Worm (Caenorhabditis elegans): ENCODE measurements around the gene C26E6.12.

DNA sequence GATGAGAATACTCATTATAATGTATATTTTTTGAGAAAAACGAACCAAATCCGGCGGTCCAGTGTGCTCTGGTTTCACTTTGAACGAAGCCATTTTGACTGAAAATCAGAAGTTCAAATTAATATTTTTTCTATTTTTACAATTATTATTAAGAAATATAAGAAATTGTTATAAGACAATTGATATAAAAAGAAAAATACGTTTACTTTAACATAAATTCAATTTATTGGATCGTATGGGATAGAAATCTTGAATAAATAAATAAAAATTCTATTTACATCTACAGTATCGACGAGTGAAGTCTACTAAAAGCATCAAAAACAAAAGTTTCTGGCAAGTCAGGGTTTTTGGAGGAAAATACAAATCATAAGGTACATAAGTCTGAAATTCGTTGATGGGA is 28.2 kb upstream of the C26E6.12 start, which contains the start of gene C27F2.4:
- no peak for TF ChIP-seq flt-1 (GFP tag; IDR thresholded peaks at IDR 0.05)
- no peak for TF ChIP-seq ztf-29 (GFP tag; IDR thresholded peaks at IDR 0.05)
- TF ChIP-seq T22C8.4 (GFP tag; IDR thresholded peaks at IDR 0.05), result no peak
- no peak for TF ChIP-seq med-1 (GFP tag; optimal IDR thresholded peaks at IDR 0.05; ENCODE audit: insufficient read depth)

Measured in whole organism, midembryonic.